Worm (Caenorhabditis elegans): ENCODE data around the gene srg-16.

The srg-16 gene

DNA sequence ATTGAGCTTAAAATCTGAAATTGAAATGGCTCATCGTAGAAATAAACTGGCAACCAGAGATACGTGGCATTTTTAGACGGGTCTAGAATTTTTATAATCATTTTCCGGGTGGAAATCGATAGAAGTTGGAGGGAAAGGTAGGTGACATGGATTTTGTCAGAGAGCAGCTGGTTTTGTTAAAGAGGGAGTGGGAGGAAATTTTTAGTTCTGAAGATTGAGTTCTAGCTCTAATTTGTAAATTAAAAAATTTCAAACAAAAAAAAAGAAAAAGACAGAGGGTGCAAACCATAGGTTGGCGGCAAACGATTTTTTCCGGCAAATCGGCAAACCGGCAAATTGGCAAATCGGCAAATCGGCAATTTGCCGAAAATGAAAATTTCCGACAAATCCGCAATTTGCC, 10.3 kb upstream of the srg-16 start, which contains the start of gene sre-32:
Gene sre-32, minus strand, starts transcription at position 101 of the 400 bp plus-strand sequence.
- TF ChIP-seq unc-62 (GFP tag; optimal IDR thresholded peaks at IDR 0.05), result no peak

DNA sequence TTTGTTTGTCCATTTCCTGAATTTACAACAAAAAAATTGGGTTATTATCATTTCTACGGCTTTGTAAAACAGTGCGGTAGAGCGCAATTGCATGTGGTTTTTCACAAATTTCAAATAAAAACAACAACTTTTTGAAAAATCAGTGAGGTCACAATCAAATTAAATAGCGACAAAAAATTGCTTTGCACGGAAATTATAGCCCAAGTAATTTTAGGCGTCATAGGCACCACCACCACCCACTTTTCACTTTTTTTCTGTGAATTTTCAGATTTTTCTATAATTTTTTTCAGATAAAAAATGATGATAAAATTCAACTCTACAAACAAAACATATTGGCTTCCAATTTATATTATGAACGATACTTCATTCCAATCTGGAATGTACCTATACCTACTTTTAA, 9.7 kb upstream of the srg-16 start, which contains the start of gene sre-38:
Gene sre-38, plus strand, starts transcription at position 301 of the 400 bp plus-strand sequence.
- no peak for TF ChIP-seq unc-62 (GFP tag; optimal IDR thresholded peaks at IDR 0.05)

DNA sequence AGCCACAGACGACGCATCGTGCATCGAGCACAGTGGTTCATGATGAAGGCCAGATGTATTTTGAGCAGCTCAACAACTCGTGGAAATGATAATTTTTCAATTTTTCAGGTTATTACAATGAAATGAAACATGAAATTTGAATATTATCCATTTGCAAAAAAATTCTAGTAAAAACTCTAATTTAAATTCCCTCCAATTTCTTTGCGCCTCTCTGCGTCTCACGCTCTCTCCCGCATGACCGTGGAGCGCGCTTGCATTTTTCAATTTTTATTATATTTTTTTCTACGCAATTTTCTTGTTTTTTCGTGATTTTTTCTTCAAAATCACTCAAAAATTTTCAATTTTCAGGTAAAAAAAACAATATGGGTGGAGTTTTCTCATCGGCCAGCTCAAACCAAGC, 7.5 kb upstream of the srg-16 start, which contains the start of gene tag-281:
Gene tag-281, plus strand, starts transcription at position 340 of the 400 bp plus-strand sequence.
- no peak for TF ChIP-seq unc-62 (GFP tag; optimal IDR thresholded peaks at IDR 0.05)

DNA sequence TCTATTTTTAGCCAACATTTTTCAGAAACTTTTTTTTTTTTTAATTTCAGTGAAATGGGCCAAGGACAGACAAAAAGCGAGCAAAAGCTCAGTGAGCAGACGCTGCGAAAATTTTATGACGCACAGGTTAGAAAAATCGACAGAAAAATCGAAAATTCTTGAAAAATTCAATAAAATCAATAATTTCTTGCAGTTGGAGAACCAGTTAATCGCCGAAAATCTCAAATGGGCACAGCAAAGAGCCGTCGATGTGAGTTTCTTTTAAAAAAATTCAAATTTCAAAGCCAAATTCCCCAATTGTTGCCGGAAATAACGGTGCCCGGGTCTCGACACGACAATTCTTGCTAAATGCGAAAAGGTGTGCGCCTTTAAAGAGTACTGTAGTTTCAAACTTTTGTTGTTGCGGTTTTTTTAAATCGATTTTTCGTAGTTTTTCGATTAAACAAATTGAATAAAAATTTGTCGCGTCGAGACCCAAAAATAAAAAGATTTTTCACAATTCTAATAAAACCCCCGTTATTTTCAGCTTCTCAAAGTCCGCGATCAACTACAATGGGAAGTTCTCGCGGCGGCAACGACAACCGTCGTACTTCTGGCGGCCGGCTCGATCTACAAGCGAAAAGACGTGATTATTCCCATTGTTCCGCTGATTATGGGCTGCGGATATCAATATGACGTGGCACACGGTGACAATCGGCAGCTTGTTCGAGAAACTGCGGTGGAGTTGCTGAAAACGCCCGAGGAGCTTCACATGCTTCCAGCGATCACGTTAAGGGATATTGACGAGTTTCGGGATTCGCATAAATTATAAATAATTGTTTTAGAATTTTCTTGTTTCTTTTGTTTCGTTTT, 6.1 kb upstream of the srg-16 start, which contains the start of gene tag-280:
Gene tag-280, plus strand, starts transcription at position 51 of the 852 bp plus-strand sequence.
- no peak for TF ChIP-seq unc-62 (GFP tag; optimal IDR thresholded peaks at IDR 0.05)

DNA sequence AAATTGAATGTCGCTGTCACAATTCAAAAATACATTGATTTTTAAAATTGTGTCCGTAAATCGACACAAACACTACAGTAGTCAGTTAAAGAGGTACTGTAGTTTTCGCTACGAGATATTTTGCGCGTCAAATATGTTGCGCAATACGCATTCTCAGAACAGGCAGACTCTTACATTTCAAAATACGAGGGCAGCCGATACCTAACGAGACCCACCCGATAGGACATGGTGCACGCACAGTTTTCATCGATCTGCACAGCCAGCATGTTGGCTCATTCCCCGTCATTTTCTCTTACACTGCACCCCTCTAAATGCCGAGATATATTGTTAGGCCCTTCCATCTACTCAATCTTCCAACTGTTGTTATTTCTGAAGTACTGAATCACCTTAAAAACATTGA, 4.7 kb upstream of the srg-16 start, which contains the start of gene F15A4.2:
Gene F15A4.2, plus strand, starts transcription at position 301 of the 400 bp plus-strand sequence.
- TF ChIP-seq unc-62 (GFP tag; optimal IDR thresholded peaks at IDR 0.05), result no peak

DNA sequence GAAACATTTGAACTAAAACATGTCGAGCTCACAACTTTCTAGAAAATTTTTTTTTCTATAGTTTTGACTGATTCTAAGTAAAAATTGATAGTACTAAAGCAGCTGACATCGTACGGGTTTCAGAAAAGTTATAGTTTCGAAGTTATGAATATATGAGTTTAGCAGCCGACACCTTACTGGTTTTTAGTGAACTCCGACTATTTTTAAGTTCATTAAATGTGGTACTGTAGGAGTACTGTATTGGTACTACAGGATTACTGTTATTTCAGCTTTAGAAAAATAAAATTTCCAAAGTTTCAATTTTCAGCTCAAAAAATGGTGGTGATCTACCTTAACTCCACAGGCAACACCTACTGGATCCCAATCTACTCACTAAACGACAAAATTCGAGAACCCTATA, 1.4 kb upstream of the srg-16 start, which contains the start of gene sre-37:
Gene sre-37, plus strand, starts transcription at position 301 of the 400 bp plus-strand sequence.
- no peak for TF ChIP-seq unc-62 (GFP tag; optimal IDR thresholded peaks at IDR 0.05)

DNA sequence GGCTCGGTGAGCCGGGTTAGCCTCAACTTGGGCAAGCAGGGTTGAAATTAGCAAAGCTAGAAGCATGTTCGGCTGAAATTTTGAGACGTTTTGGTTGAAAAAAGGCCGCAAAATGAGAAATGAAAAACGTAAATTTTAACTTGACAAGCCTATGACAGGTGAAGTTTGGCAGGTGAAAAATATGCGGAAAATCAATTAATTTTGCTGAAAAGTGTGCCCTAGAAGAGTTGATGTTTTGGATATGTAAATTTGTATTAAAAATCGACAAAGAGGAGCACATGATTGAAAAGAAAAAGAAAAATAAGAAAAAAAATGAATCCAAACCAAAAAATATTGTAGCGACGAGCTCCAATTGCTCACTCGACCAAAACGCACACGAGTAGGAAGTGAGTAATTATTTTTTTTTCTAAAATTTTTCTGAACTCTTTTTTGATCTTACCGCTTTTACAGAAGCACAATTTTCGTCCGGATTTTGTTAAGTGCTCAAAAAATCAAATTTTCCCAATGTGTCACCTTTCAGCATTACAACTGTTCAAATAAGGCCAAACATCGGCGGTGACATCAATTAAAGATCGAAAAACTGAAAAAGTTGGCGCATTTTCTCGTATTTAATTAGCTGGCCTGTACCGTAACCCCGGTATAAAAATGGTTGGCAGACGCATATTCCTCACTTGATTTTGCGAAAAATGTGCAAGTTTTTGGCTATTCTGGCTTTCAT, 4.4 kb downstream of the srg-16 start, which contains the start of the genes F15A4.5 and phat-8:
Gene F15A4.5, minus strand, starts transcription at position 101 of the 718 bp plus-strand sequence.
Gene phat-8, plus strand, starts transcription at position 668 of the 718 bp plus-strand sequence.
- TF ChIP-seq unc-62 (GFP tag; optimal IDR thresholded peaks at IDR 0.05), result no peak

DNA sequence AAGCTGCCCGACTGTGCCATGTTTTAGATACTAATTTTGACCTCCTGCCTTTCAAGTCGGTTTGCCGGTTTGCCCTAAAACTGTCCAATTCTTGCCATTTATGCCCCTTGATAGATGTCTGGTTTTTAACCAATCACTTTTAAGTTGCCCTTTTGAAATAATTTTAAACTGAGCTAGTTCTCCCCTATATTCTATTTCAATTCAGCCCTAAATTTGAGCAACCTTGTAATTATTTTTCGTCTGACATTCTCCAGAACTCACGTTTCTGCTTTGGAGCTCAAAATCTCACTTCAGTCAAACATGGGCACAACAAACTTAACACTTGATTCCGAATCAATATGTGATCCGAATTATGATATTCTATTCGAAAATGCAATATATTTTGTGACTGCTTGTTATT, 6.5 kb downstream of the srg-16 start, which contains the start of gene srg-17:
Gene srg-17, plus strand, starts transcription at position 301 of the 400 bp plus-strand sequence.
- TF ChIP-seq unc-62 (GFP tag; optimal IDR thresholded peaks at IDR 0.05), result no peak

DNA sequence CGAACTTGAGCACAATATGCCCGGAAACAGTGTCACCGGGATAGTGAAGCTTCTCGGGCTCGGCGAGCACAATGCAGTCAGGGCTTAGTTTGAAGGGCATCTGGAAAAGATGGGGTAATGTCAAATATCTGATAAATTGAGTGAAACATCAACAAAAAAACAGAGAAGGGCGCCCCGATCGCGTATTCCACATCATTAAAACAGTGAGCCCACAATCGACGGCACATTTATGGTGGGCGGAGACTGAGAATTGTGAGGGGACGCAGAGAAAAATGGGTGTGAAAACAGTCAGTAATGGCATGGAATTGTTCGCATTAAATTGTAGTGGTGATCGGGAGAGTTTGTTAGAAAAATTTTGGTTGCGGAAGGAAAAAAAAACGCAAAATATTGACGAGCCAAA, 13.9 kb downstream of the srg-16 start, which contains the start of gene arrd-9:
Gene arrd-9, minus strand, starts transcription at position 101 of the 400 bp plus-strand sequence.
- no peak for TF ChIP-seq unc-62 (GFP tag; optimal IDR thresholded peaks at IDR 0.05)

DNA sequence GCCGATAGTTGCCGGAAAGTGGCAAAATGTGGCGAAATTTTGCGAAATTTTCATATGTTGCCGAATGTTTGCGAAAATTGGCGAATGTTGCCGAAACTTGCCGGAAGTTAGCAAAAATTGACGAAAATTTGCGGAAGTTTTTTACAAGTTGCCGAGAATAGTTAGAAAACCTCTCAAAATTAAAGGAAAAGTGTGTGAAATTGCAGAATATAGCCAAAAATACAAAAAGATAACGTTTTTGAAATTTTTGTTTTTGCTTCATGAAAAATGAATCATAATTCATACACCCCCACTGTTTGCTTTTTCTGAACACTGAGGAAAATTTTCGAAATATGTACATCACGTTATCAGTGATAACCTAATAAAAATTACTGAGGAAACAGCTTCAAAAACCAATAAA, 14.7 kb downstream of the srg-16 start:
- no peak for TF ChIP-seq unc-62 (GFP tag; optimal IDR thresholded peaks at IDR 0.05)

DNA sequence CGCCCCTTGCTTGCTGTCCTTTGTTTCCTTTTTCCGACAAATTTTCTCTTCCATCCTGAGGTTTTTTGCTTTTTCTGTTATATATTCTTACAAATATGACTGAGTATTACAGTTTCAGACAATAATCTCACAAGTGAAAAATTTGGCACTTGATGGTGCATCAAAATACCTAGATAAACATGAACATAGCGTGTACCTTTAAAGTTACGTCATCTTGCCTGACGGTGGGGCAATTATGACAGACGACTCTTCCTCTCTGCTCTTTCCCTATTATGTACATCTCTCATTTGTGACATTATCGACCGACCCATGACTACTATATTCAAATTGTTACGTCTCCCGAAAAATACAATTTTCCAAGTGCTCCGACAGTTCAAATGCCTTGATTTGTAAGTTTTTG, 15.7 kb downstream of the srg-16 start, which contains the start of gene fbxb-102:
Gene fbxb-102, plus strand, starts transcription at position 301 of the 400 bp plus-strand sequence.
- TF ChIP-seq unc-62 (GFP tag; optimal IDR thresholded peaks at IDR 0.05), result no peak

DNA sequence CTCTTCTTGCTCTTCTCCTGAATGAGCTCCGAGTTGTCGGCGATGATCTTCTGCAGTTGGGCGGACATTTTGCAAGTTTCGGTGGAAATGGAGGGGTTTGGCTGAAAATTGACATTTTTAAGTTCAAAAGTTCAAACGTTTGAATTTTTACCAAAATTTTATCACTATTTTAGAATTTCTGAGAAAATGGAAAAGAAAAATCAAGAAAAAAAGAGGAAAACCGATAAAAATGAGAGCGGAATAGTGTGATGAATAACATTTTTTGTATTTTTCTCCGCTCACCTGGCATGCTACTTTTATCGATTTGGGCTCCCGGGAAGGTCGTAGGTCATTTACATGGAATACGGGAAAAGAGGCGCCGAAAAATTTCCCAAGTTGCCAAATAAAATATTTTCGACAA, 18.1 kb downstream of the srg-16 start, which contains the start of gene F15A4.10:
Gene F15A4.10, minus strand, starts transcription at position 101 of the 400 bp plus-strand sequence.
- no peak for TF ChIP-seq unc-62 (GFP tag; optimal IDR thresholded peaks at IDR 0.05)

DNA sequence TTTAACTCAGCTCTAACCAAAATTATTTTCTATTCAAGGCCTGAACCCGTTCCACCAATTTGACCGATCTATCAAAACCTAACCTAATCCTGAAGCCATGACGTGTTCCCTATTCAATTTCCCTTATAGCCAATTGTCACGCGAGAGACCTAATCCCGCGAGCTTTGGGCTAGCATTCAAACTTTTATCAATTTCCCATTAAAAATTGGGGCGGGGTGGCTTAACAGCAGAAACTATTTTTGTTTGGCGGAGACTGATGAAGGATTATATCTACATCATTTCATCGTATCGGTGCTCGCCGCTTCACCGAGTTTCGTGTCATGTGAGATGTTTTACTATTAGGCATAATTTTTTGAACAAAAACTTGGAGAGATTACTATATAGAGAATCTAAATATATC, 21.9 kb downstream of the srg-16 start:
- no peak for TF ChIP-seq unc-62 (GFP tag; optimal IDR thresholded peaks at IDR 0.05)

DNA sequence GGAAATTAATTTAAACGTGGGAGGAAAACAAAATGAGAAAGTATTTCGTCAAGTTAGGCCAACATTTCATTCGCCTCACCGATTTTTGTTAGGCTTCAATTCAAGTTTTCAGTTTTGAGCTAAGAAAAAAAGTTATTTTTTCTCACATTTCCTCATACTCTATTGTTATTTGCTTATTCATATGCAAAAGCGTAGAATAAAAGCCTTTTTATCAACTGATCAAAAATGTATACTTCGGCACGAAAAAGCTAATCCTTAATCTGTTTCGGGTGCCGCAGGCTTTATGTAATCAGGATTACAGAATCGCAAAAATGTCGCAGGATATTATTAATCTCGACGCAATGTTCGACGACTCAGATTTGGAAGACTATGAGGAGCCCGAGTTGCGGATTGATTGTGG, 23.0 kb downstream of the srg-16 start, which contains the start of gene T21B4.15:
Gene T21B4.15, plus strand, starts transcription at position 301 of the 400 bp plus-strand sequence.
- TF ChIP-seq unc-62 (GFP tag; optimal IDR thresholded peaks at IDR 0.05), result no peak

DNA sequence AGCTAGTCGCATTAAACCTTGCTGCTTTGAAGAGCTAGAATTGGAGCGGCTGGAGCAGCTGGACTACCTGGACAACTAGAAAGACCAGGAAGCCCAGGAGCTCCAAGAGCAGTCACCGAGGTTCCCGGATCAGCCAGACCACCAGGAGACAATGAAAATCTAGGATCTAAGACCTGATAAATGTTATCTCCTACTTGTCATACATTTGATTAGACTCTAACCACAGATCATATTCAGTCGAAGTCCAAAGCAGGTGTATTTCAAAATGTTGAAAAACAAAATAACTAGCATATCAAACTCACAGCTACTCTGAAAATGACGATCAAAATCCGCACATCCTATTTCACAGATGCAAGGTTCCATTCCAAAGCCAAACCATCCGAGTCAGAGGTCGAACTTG, 25.0 kb downstream of the srg-16 start, which contains the start of gene srz-6:
Gene srz-6, plus strand, starts transcription at position 301 of the 400 bp plus-strand sequence.
- TF ChIP-seq unc-62 (GFP tag; optimal IDR thresholded peaks at IDR 0.05), result no peak
